Fruit fly (Drosophila melanogaster): Measurements from ENCODE around the gene Sfp33A3.

DNA sequence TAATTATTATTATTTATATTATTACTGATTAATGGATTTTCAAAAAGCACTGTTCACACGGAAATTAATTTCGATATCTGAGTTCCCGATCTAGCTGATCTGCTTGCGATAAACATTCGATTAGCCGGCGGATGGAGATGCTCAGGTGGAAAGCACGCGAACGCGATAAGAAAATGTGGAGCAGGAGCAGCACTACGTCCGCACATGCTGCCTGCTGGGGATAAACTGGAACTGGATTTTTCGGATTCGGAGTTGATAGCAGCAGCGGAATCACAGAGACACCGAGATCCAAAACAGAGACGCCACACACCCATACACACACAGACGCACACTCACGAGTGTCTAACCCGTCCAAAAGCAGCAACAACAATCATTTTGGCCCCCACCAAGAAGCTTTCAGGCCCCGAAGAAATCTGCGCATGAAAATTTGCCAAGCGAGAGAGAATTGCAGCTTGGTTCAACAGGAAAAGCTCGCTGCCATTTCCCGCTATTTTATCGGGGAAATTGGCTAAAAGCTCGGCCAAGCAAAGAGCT, 34.6 kb downstream of the Sfp33A3 start:
- TF ChIP-seq CG5204 (GFP tag; optimal IDR thresholded peaks at IDR 0.05) (no peak), CG7045 (GFP tag; optimal IDR thresholded peaks at IDR 0.05) (no peak), CG11617 (GFP tag; optimal IDR thresholded peaks at IDR 0.05) (no peak), kay (GFP tag; ENCODE audit: borderline replicate concordance) (no peak), CG1620 (GFP tag; optimal IDR thresholded peaks at IDR 0.05) (no peak), bab1 (GFP tag; optimal IDR thresholded peaks at IDR 0.05) (no peak), tj (GFP tag; optimal IDR thresholded peaks at IDR 0.05) (no peak), cic (GFP tag; optimal IDR thresholded peaks at IDR 0.05) (no peak), CG12768 (GFP tag; optimal IDR thresholded peaks at IDR 0.05) (no peak)

Measured in whole organism, adult.